Worm (Caenorhabditis elegans) whole organism, L4 larva: Measurements from ENCODE around the gene flp-2.

Experiments
- F49E8.2 ChIP-seq: sonication (generic microtip); optimal IDR thresholded peaks from 2 replicates; lab custom pipeline; 2016; ENCODE audit warnings: missing compliant biosample characterization, mild to moderate bottlenecking, missing genetic modification characterization, borderline replicate concordance
- R02D3.7 ChIP-seq: fragments of 150-350 bp; sonication (generic microtip); optimal IDR thresholded peaks from 3 replicates; lab custom pipeline; 2014; ENCODE audit warnings: missing biosample characterization, missing genetic modification characterization
- T20F7.1 ChIP-seq: fragments of 200-800 bp; sonication (Bioruptor generic); optimal IDR thresholded peaks from 2 replicates; lab custom pipeline; 2018; ENCODE audit warnings: mild to moderate bottlenecking, missing genetic modification characterization, missing compliant biosample characterization
- ZK546.5 ChIP-seq, 2 experiments: sonication (generic microtip); optimal IDR thresholded peaks; 2 replicates each; lab custom pipeline; 2017; ENCODE audit warnings: missing biosample characterization in 2 of 2, missing genetic modification characterization in 2 of 2
- aha-1 ChIP-seq: fragments of 150-350 bp; peaks from one replicate; lab custom pipeline; 2014; ENCODE audit warnings: missing biosample characterization, missing genetic modification characterization
- aly-2 ChIP-seq: sonication (generic microtip); optimal IDR thresholded peaks from 2 replicates; lab custom pipeline; 2018; ENCODE audit warnings: missing biosample characterization, missing genetic modification characterization
- ama-1 ChIP-seq: fragments of 150-350 bp; optimal IDR thresholded peaks from 2 replicates; lab custom pipeline; 2014; ENCODE audit warnings: inconsistent platforms, mixed read lengths
- arid-1 ChIP-seq: fragments of 200-800 bp; sonication (Bioruptor generic); conservative IDR thresholded peaks from 2 replicates; pipeline ENCODE4 v1.3.6; 2022; ENCODE audit warnings: missing genetic modification reagents, missing genetic modification characterization, missing compliant biosample characterization
- ceh-20 ChIP-seq: fragments of 200-800 bp; sonication (Bioruptor generic); IDR thresholded peaks from 2 replicates; pipeline ENCODE4 v1.3.6; 2022; ENCODE audit warnings: missing genetic modification reagents, missing genetic modification characterization, missing compliant biosample characterization
- ceh-32 ChIP-seq: sonication (generic microtip); optimal IDR thresholded peaks from 2 replicates; lab custom pipeline; 2016; ENCODE audit warnings: mild to moderate bottlenecking, missing genetic modification characterization, missing compliant biosample characterization; ENCODE audit not compliant: poor library complexity
- ceh-62 ChIP-seq: sonication (generic microtip); optimal IDR thresholded peaks from 2 replicates; lab custom pipeline; 2017; ENCODE audit warnings: missing biosample characterization, missing genetic modification characterization
- daf-12 ChIP-seq: fragments of 150-350 bp; optimal IDR thresholded peaks from 2 replicates; lab custom pipeline; 2014; ENCODE audit warnings: missing biosample characterization, missing genetic modification reagents, missing genetic modification characterization
- daf-8 ChIP-seq: fragments of 200-800 bp; sonication (Bioruptor generic); IDR thresholded peaks from 2 replicates; pipeline ENCODE4 v1.3.6; 2022; ENCODE audit warnings: missing genetic modification characterization, missing compliant biosample characterization
- dmd-6 ChIP-seq: fragments of 200-800 bp; sonication (Bioruptor generic); IDR thresholded peaks from 2 replicates; pipeline ENCODE4 v1.3.6; 2022; ENCODE audit warnings: missing genetic modification reagents, missing genetic modification characterization, missing compliant biosample characterization
- dpl-1 ChIP-seq: fragments of 150-350 bp; optimal IDR thresholded peaks from 2 replicates; lab custom pipeline; 2014; ENCODE audit warnings: missing biosample characterization, missing genetic modification reagents, missing genetic modification characterization
- egl-27 ChIP-seq: sonication (generic microtip); optimal IDR thresholded peaks from 3 replicates; lab custom pipeline; 2017; ENCODE audit warnings: missing biosample characterization, missing genetic modification reagents, missing genetic modification characterization
- fos-1 ChIP-seq: fragments of 150-350 bp; optimal IDR thresholded peaks from 2 replicates; lab custom pipeline; 2014; ENCODE audit warnings: missing biosample characterization, missing genetic modification characterization
- gei-8 ChIP-seq: fragments of 200-800 bp; sonication (Bioruptor generic); optimal IDR thresholded peaks from 2 replicates; lab custom pipeline; 2018; ENCODE audit warnings: mild to moderate bottlenecking, missing genetic modification characterization, missing compliant biosample characterization
- hif-1 ChIP-seq, 2 experiments: sonication (generic microtip); optimal IDR thresholded peaks; 2 replicates each; lab custom pipeline; 2016 to 2017; ENCODE audit warnings: missing compliant biosample characterization in 2 of 2, missing genetic modification characterization in 2 of 2, missing genetic modification reagents in 2 of 2, missing genotype in 2 of 2, mild to moderate bottlenecking in 1 of 2
- hlh-30 ChIP-seq: sonication (generic microtip); optimal IDR thresholded peaks from 2 replicates; lab custom pipeline; 2017; ENCODE audit warnings: antibody characterized with exemption, mild to moderate bottlenecking, missing genetic modification characterization, missing compliant biosample characterization; ENCODE audit not compliant: insufficient read depth
- hmg-1.1 ChIP-seq: fragments of 200-800 bp; sonication (Bioruptor generic); IDR thresholded peaks from 2 replicates; pipeline ENCODE4 v1.3.6; 2022; ENCODE audit warnings: missing genetic modification reagents, missing genetic modification characterization, missing compliant biosample characterization
- lin-29 ChIP-seq: fragments of 200-800 bp; sonication (Bioruptor generic); IDR thresholded peaks from 2 replicates; pipeline ENCODE4 v1.3.6; 2022; ENCODE audit warnings: missing genetic modification reagents, missing genetic modification characterization, missing compliant biosample characterization
- lin-38 ChIP-seq: fragments of 200-800 bp; sonication (Bioruptor generic); IDR thresholded peaks from 2 replicates; pipeline ENCODE4 v1.3.6; 2022; ENCODE audit warnings: missing genetic modification reagents, missing genetic modification characterization, missing compliant biosample characterization
- lsy-2 ChIP-seq, 2 experiments: fragments of 150-350 bp in 1 of 2; sonication (generic microtip) in 1 of 2; optimal IDR thresholded peaks; 2 replicates each; lab custom pipeline; 2014 to 2017; ENCODE audit warnings: missing biosample characterization in 2 of 2, missing genetic modification characterization in 2 of 2
- nhr-10 ChIP-seq: fragments of 150-350 bp; optimal IDR thresholded peaks from 2 replicates; lab custom pipeline; 2014; ENCODE audit warnings: missing biosample characterization, missing genetic modification characterization
- nhr-11 ChIP-seq: fragments of 150-350 bp; optimal IDR thresholded peaks from 2 replicates; lab custom pipeline; 2014; ENCODE audit warnings: missing biosample characterization, missing genetic modification characterization
- pha-4 ChIP-seq, 2 experiments: fragments of 150-350 bp in 1 of 2; fragments of 200-800 bp in 1 of 2; sonication (Bioruptor generic) in 1 of 2; IDR thresholded peaks in 1 of 2; optimal IDR thresholded peaks in 1 of 2; 2 replicates each; pipeline versions ENCODE4 v1.3.6 to Lab custom; 2014 to 2022; ENCODE audit warnings: missing genetic modification characterization in 2 of 2, missing genetic modification reagents in 2 of 2, missing biosample characterization in 1 of 2, missing compliant biosample characterization in 1 of 2
- php-3 ChIP-seq: fragments of 200-800 bp; sonication (Bioruptor generic); IDR thresholded peaks from 2 replicates; pipeline ENCODE4 v1.3.6; 2022; ENCODE audit warnings: missing genetic modification reagents, missing genetic modification characterization, missing compliant biosample characterization
- pqm-1 ChIP-seq: sonication (generic microtip); optimal IDR thresholded peaks from 2 replicates; lab custom pipeline; 2017; ENCODE audit warnings: missing biosample characterization, missing genetic modification characterization
- sdz-12 ChIP-seq: fragments of 200-800 bp; sonication (Bioruptor generic); optimal IDR thresholded peaks from 2 replicates; lab custom pipeline; 2018; ENCODE audit warnings: mild to moderate bottlenecking, missing genetic modification characterization, missing compliant biosample characterization
- skn-1 ChIP-seq: fragments of 150-350 bp; optimal IDR thresholded peaks from 2 replicates; lab custom pipeline; 2014; ENCODE audit warnings: missing biosample characterization, missing genetic modification characterization
- snpc-4 ChIP-seq: fragments of 150-350 bp; optimal IDR thresholded peaks from 2 replicates; lab custom pipeline; 2014; ENCODE audit warnings: missing biosample characterization, missing genetic modification characterization
- unc-39 ChIP-seq: sonication (generic microtip); optimal IDR thresholded peaks from 2 replicates; lab custom pipeline; 2017; ENCODE audit warnings: missing biosample characterization, missing genetic modification characterization
- unc-62 ChIP-seq, 3 experiments: fragments of 150-350 bp in 1 of 3; sonication (generic microtip); optimal IDR thresholded peaks in 2 of 3; peaks in 1 of 3; 1 replicate in 1 of 3; 2 replicates in 2 of 3; lab custom pipeline; 2014 to 2017; ENCODE audit warnings: missing biosample characterization in 3 of 3, missing genetic modification characterization in 3 of 3, missing genetic modification reagents in 3 of 3, missing genotype in 1 of 3
- zag-1 ChIP-seq: fragments of 150-350 bp; optimal IDR thresholded peaks from 2 replicates; lab custom pipeline; 2014; ENCODE audit warnings: missing biosample characterization, missing genetic modification characterization
- zip-11 ChIP-seq: fragments of 200-800 bp; sonication (Bioruptor generic); IDR thresholded peaks from 2 replicates; pipeline ENCODE4 v1.3.6; 2022; ENCODE audit warnings: missing genetic modification characterization, missing compliant biosample characterization

Gene flp-2

ce11 chrX:10051625-10052024 lies 43.4 kb downstream of the flp-2 start (continued):
- TF ChIP-seq lsy-2 (tag; optimal IDR thresholded peaks at IDR 0.05; lab: Kevin White, UChicago), result no peak
- TF ChIP-seq fos-1 (tag; lab: Kevin White, UChicago), result no peak
- peak in 1 of 2 experiments; percentile 88 for TF ChIP-seq unc-62 (GFP tag; optimal IDR thresholded peaks at IDR 0.05 in 1 of 2; lab: Kevin White, UChicago)
- TF ChIP-seq unc-62 (tag; optimal IDR thresholded peaks at IDR 0.05; lab: Kevin White, UChicago), result no peak
- TF ChIP-seq lin-29, result no peak
- TF ChIP-seq zag-1 (tag; lab: Kevin White, UChicago), result no peak
- TF ChIP-seq ceh-20, result peak; percentile 64
- TF ChIP-seq hif-1 (tag; optimal IDR thresholded peaks at IDR 0.05; lab: Kevin White, UChicago), result peak; percentile 94 to 98
- no peak for TF ChIP-seq ZK546.5 (tag; optimal IDR thresholded peaks at IDR 0.05; lab: Kevin White, UChicago)
- TF ChIP-seq ceh-32 (tag; lab: Kevin White, UChicago), result no peak
- no peak for TF ChIP-seq snpc-4 (tag; lab: Kevin White, UChicago)
- no peak for TF ChIP-seq dpl-1 (GFP tag; lab: Kevin White, UChicago)
- TF ChIP-seq daf-12 (tag; lab: Kevin White, UChicago), result no peak

- TF ChIP-seq hmg-1.1 (GFP tag; lab: Robert Waterston, UW) (no peak), aly-2 (no peak), dmd-6 (GFP tag; lab: Robert Waterston, UW) (no peak), skn-1 (no peak), sdz-12 (GFP tag; lab: Kevin White, UChicago) (no peak), T20F7.1 (GFP tag; lab: Kevin White, UChicago) (no peak), unc-39 (tag; lab: Kevin White, UChicago) (no peak)
Measured at ce11 chrX:10049160-10049559, 45.9 kb downstream of the flp-2 start, which contains the start of gene gnrr-3. Gene gnrr-3 (plus strand): TSS chrX:10049460.

DNA sequence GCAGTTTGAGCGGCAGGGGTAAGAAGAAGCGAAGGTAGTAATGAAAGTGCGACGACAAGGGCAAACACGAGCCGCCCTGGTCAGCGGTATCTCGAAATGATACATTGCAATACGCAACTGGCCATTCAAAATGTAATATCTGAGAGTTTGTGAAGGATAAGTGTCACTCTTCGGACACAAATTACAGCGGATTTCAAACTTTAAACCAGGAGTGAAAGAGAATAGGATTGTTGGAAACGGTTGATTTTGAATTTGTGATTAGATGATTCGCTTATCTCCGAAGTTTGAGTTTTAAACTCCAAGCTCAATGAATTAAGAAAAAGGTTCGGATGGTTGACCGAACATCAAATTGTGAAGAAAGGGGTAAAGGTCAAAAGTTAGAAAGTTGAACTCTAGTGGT lies 47.7 kb downstream of the flp-2 start, which contains the start of gene ZC374.2:
Gene ZC374.2 (minus strand): TSS at position 101 of the 400 bp plus-strand sequence.
- TF ChIP-seq nhr-10 (tag; lab: Kevin White, UChicago) (no peak), lin-38 (GFP tag; lab: Robert Waterston, UW) (no peak), ceh-62 (tag; lab: Kevin White, UChicago) (no peak), nhr-11 (tag; lab: Kevin White, UChicago) (no peak), F49E8.2 (tag; lab: Kevin White, UChicago) (no peak), snpc-4 (tag; lab: Kevin White, UChicago) (no peak), arid-1 (GFP tag; lab: Robert Waterston, UW) (no peak), pqm-1 (tag; lab: Kevin White, UChicago) (no peak), egl-27 (tag; lab: Kevin White, UChicago) (no peak), R02D3.7 (tag; lab: Kevin White, UChicago) (no peak), hlh-30 (tag; lab: Kevin White, UChicago) (no peak), ZK546.5 (tag; optimal IDR thresholded peaks at IDR 0.05; lab: Kevin White, UChicago) (no peak), daf-8 (GFP tag; lab: Robert Waterston, UW) (no peak)

DNA sequence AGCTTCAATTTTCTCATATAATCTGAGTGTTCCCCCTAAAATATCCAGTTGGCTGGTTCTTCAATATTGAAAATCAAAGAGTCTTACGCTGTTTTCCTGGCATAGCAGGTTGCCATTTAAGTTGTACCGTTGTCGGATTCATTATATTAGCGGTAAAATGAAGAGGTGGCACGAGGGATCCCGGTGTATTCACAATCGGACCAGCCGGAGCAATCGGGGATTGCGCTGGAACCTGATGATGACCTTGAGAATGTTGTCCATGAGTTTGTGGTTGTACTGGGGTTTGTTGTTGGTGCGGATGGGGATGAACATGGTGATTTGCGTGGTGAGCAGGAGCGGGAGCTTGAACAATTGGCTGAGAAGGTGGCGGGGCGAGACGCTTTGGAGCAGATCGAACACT lies 50.6 kb downstream of the flp-2 start:
- TF ChIP-seq pha-4 (GFP tag; IDR thresholded peaks at IDR 0.05; lab: Robert Waterston, UW), result no peak
- no peak for TF ChIP-seq pha-4 (tag; optimal IDR thresholded peaks at IDR 0.05; lab: Kevin White, UChicago)
- no peak for TF ChIP-seq nhr-11 (tag; lab: Kevin White, UChicago)
- TF ChIP-seq aha-1, result peak; percentile 94
- TF ChIP-seq zip-11 (GFP tag; lab: Robert Waterston, UW), result no peak
- no peak for TF ChIP-seq gei-8 (GFP tag; lab: Kevin White, UChicago)
- TF ChIP-seq php-3 (GFP tag; lab: Robert Waterston, UW), result no peak
- no peak for TF ChIP-seq ama-1 (lab: Kevin White, UChicago)
